Fruit fly (Drosophila melanogaster) whole organism, embryonic: ENCODE measurements around the gene trr.

Experiments
- CG10959 ChIP-seq: fragments of 200-800 bp; sonication (Bioruptor generic); IDR thresholded peaks from 2 replicates; pipeline ENCODE4 v1.3.6; 2022; ENCODE audit warnings: missing biosample characterization, missing genetic modification characterization
- CG11093 ChIP-seq: fragments of 200-800 bp; sonication (Bioruptor generic); IDR thresholded peaks from 3 replicates; pipeline ENCODE4 v1.3.6; 2022; ENCODE audit warnings: missing biosample characterization, missing genetic modification characterization
- CG13123 ChIP-seq: fragments of 200-800 bp; sonication (Bioruptor generic); optimal IDR thresholded peaks from 2 replicates; lab custom pipeline; 2016; ENCODE audit warnings: missing biosample characterization, missing genetic modification characterization
- CG13624 ChIP-seq: fragments of 200-800 bp; sonication (Bioruptor generic); optimal IDR thresholded peaks from 2 replicates; lab custom pipeline; 2016; ENCODE audit warnings: missing biosample characterization, missing genetic modification characterization
- CG1603 ChIP-seq: fragments of 200-800 bp; sonication (Bioruptor generic); optimal IDR thresholded peaks from 2 replicates; lab custom pipeline; 2019; ENCODE audit warnings: missing biosample characterization, mild to moderate bottlenecking, missing genetic modification characterization, moderate library complexity
- CG17829 ChIP-seq: fragments of 200-800 bp; optimal IDR thresholded peaks from 2 replicates; lab custom pipeline; 2019; ENCODE audit warnings: missing biosample characterization, mild to moderate bottlenecking, missing genetic modification characterization, moderate library complexity
- CG30020 ChIP-seq: fragments of 200-800 bp; optimal IDR thresholded peaks from 2 replicates; lab custom pipeline; 2019; ENCODE audit warnings: missing biosample characterization, mild to moderate bottlenecking, missing genetic modification characterization, moderate library complexity
- CG3065 ChIP-seq: fragments of 200-800 bp; sonication (Bioruptor generic); optimal IDR thresholded peaks from 2 replicates; lab custom pipeline; 2016; ENCODE audit warnings: missing biosample characterization, missing genetic modification characterization
- CG4404 ChIP-seq: fragments of 200-800 bp; sonication (Bioruptor generic); IDR thresholded peaks from 2 replicates; pipeline ENCODE4 v1.3.6; 2022; ENCODE audit warnings: missing biosample characterization, missing genetic modification characterization
- CG4707 ChIP-seq: fragments of 200-800 bp; sonication (Bioruptor generic); optimal IDR thresholded peaks from 2 replicates; lab custom pipeline; 2018; ENCODE audit warnings: missing biosample characterization, mild to moderate bottlenecking, missing genetic modification characterization, moderate library complexity
- CG4854 ChIP-seq: fragments of 200-800 bp; sonication (Bioruptor generic); optimal IDR thresholded peaks from 2 replicates; lab custom pipeline; 2016; ENCODE audit warnings: missing biosample characterization, missing genetic modification characterization, inconsistent platforms
- CG8281 ChIP-seq: fragments of 200-800 bp; sonication (Bioruptor generic); optimal IDR thresholded peaks from 2 replicates; lab custom pipeline; 2018; ENCODE audit warnings: missing biosample characterization, mild to moderate bottlenecking, missing genetic modification characterization, moderate library complexity
- CG8924 ChIP-seq: fragments of 200-800 bp; optimal IDR thresholded peaks from 3 replicates; lab custom pipeline; 2019; ENCODE audit warnings: missing biosample characterization, mild to moderate bottlenecking, missing genetic modification characterization, moderate library complexity
- CG9437 ChIP-seq: fragments of 200-800 bp; sonication (Bioruptor generic); optimal IDR thresholded peaks from 2 replicates; lab custom pipeline; 2018; ENCODE audit warnings: missing biosample characterization, mild to moderate bottlenecking, missing genetic modification characterization
- CG9609 ChIP-seq: fragments of 200-800 bp; sonication (Bioruptor generic); optimal IDR thresholded peaks from 3 replicates; lab custom pipeline; 2016; ENCODE audit warnings: missing biosample characterization, missing genetic modification characterization
- D ChIP-seq, 2 experiments: fragments of 200-800 bp in 1 of 2; fragments of >200 bp in 1 of 2; sonication (Bioruptor generic) in 1 of 2; optimal IDR thresholded peaks; 2 replicates in 1 of 2; 3 replicates in 1 of 2; lab custom pipeline; 2017; ENCODE audit warnings: mild to moderate bottlenecking in 1 of 2, missing biosample characterization in 1 of 2, missing genetic modification characterization in 1 of 2, missing genetic modification reagents in 1 of 2
- Deaf1 ChIP-seq: fragments of 200-800 bp; optimal IDR thresholded peaks from 3 replicates; lab custom pipeline; 2019; ENCODE audit warnings: missing biosample characterization, mild to moderate bottlenecking, missing genetic modification characterization, moderate library complexity
- Doc2 ChIP-seq: fragments of 200-800 bp; sonication (Bioruptor generic); IDR thresholded peaks from 2 replicates; pipeline ENCODE4 v1.3.6; 2022; ENCODE audit warnings: missing biosample characterization, missing genetic modification characterization
- GATAe ChIP-seq: fragments of 200-800 bp; sonication (Bioruptor generic); conservative IDR thresholded peaks from 2 replicates; pipeline ENCODE4 v1.3.6; 2022; ENCODE audit warnings: missing biosample characterization, missing genetic modification characterization
- HHEX ChIP-seq: fragments of 200-800 bp; sonication (Bioruptor generic); optimal IDR thresholded peaks from 3 replicates; lab custom pipeline; 2017; ENCODE audit warnings: missing biosample characterization, mild to moderate bottlenecking, missing genetic modification characterization, missing genetic modification reagents
- Hand ChIP-seq: fragments of 200-800 bp; sonication (Bioruptor generic); optimal IDR thresholded peaks from 2 replicates; lab custom pipeline; 2017; ENCODE audit warnings: mild to moderate bottlenecking, missing biosample characterization, missing genetic modification reagents, missing genetic modification characterization
- Hsf ChIP-seq: fragments of 200-800 bp; sonication (Bioruptor generic); optimal IDR thresholded peaks from 3 replicates; lab custom pipeline; 2016; ENCODE audit warnings: missing biosample characterization, missing genetic modification characterization
- Mad ChIP-seq: fragments of 200-800 bp; sonication (Bioruptor generic); optimal IDR thresholded peaks from 2 replicates; lab custom pipeline; 2016; ENCODE audit warnings: missing biosample characterization, missing genetic modification characterization
- Six4 ChIP-seq: fragments of 200-800 bp; sonication (Bioruptor generic); optimal IDR thresholded peaks from 2 replicates; lab custom pipeline; 2016; ENCODE audit warnings: missing biosample characterization, missing genetic modification characterization
- Sox100B ChIP-seq: fragments of 200-800 bp; sonication (Bioruptor generic); optimal IDR thresholded peaks from 3 replicates; lab custom pipeline; 2018; ENCODE audit warnings: missing biosample characterization, mild to moderate bottlenecking, missing genetic modification characterization
- ab ChIP-seq: fragments of 200-800 bp; sonication (Bioruptor generic); optimal IDR thresholded peaks from 2 replicates; lab custom pipeline; 2016; ENCODE audit warnings: missing biosample characterization, missing genetic modification characterization
- ap ChIP-seq: fragments of 200-800 bp; sonication (Bioruptor generic); IDR thresholded peaks from 2 replicates; pipeline ENCODE4 v1.3.6; 2022; ENCODE audit warnings: missing biosample characterization, missing genetic modification characterization
- crol ChIP-seq: fragments of 200-800 bp; sonication (Bioruptor generic); IDR thresholded peaks from 2 replicates; pipeline ENCODE4 v1.3.6; 2022; ENCODE audit warnings: missing biosample characterization, missing genetic modification characterization
- danr ChIP-seq: fragments of 200-800 bp; sonication (Bioruptor generic); IDR thresholded peaks from 2 replicates; pipeline ENCODE4 v1.3.6; 2022; ENCODE audit warnings: missing biosample characterization, missing genetic modification characterization
- esg ChIP-seq: fragments of 200-800 bp; sonication (Bioruptor generic); conservative IDR thresholded peaks from 2 replicates; pipeline ENCODE4 v1.3.6; 2022; ENCODE audit warnings: missing biosample characterization, missing genetic modification characterization
- fd102C ChIP-seq: fragments of 200-800 bp; sonication (Bioruptor generic); optimal IDR thresholded peaks from 2 replicates; lab custom pipeline; 2018; ENCODE audit warnings: missing biosample characterization, mild to moderate bottlenecking, missing genetic modification characterization, moderate library complexity
- hb ChIP-seq: fragments of 200-800 bp; sonication (Bioruptor generic); IDR thresholded peaks from 3 replicates; pipeline ENCODE4 v1.3.6; 2022; ENCODE audit warnings: missing biosample characterization, missing genetic modification characterization; ENCODE audit not compliant: partially characterized antibody
- insv ChIP-seq, 2 experiments: fragments of 200-800 bp; sonication (Bioruptor generic); optimal IDR thresholded peaks; 3 replicates each; lab custom pipeline; 2016 to 2018; ENCODE audit warnings: missing biosample characterization in 2 of 2, missing genetic modification characterization in 2 of 2
- kni ChIP-seq: fragments of 200-800 bp; sonication (Bioruptor generic); optimal IDR thresholded peaks from 3 replicates; lab custom pipeline; 2017; ENCODE audit warnings: mild to moderate bottlenecking, missing biosample characterization, missing genetic modification reagents, missing genetic modification characterization
- lmd ChIP-seq: fragments of 200-800 bp; sonication (Bioruptor generic); IDR thresholded peaks from 2 replicates; pipeline ENCODE4 v1.3.6; 2022; ENCODE audit warnings: missing biosample characterization, missing genetic modification characterization
- lola ChIP-seq, 3 experiments: fragments of >200 bp in 2 of 3; fragments of 200-800 bp in 1 of 3; sonication (Bioruptor generic) in 1 of 3; optimal IDR thresholded peaks; 2 replicates each; lab custom pipeline; 2017 to 2019; ENCODE audit warnings: missing biosample characterization in 3 of 3, missing genetic modification characterization in 3 of 3, mild to moderate bottlenecking in 1 of 3, moderate library complexity in 1 of 3
- luna ChIP-seq: fragments of 200-800 bp; sonication (Bioruptor generic); optimal IDR thresholded peaks from 2 replicates; lab custom pipeline; 2016; ENCODE audit warnings: missing biosample characterization, missing genetic modification characterization
- mam ChIP-seq: fragments of 200-800 bp; sonication (Bioruptor generic); optimal IDR thresholded peaks from 3 replicates; lab custom pipeline; 2016; ENCODE audit warnings: missing biosample characterization, missing genetic modification characterization
- mld ChIP-seq: fragments of 200-800 bp; sonication (Bioruptor generic); IDR thresholded peaks from 3 replicates; pipeline ENCODE4 v1.3.6; 2022; ENCODE audit warnings: missing biosample characterization, missing genetic modification characterization; ENCODE audit not compliant: partially characterized antibody
- nau ChIP-seq: fragments of 200-800 bp; sonication (Bioruptor generic); optimal IDR thresholded peaks from 3 replicates; lab custom pipeline; 2017; ENCODE audit warnings: missing biosample characterization, mild to moderate bottlenecking, missing genetic modification characterization, missing genetic modification reagents
- odd ChIP-seq: fragments of 200-800 bp; sonication (Bioruptor generic); optimal IDR thresholded peaks from 2 replicates; lab custom pipeline; 2017; ENCODE audit warnings: missing biosample characterization, mild to moderate bottlenecking, missing genetic modification characterization
- pan ChIP-seq, 4 experiments: fragments of >200 bp in 3 of 4; fragments of 200-800 bp in 1 of 4; sonication (Bioruptor generic) in 1 of 4; optimal IDR thresholded peaks in 3 of 4; IDR thresholded peaks in 1 of 4; 2 replicates each; pipeline versions ENCODE4 v1.3.6 to Lab custom; 2017 to 2022; ENCODE audit warnings: missing biosample characterization in 2 of 4, missing genetic modification characterization in 2 of 4, mixed read lengths in 1 of 4
- pho ChIP-seq: fragments of 200-800 bp; sonication (Bioruptor generic); optimal IDR thresholded peaks from 2 replicates; lab custom pipeline; 2016; ENCODE audit warnings: missing biosample characterization, missing genetic modification characterization
- pros ChIP-seq: fragments of 200-800 bp; sonication (Bioruptor generic); optimal IDR thresholded peaks from 3 replicates; lab custom pipeline; 2019; ENCODE audit warnings: missing biosample characterization, mild to moderate bottlenecking, missing genetic modification characterization, moderate library complexity
- ranshi ChIP-seq: fragments of 200-800 bp; sonication (Bioruptor generic); IDR thresholded peaks from 2 replicates; pipeline ENCODE4 v1.3.6; 2022; ENCODE audit warnings: missing biosample characterization, missing genetic modification characterization
- sima ChIP-seq: fragments of 200-800 bp; sonication (Bioruptor generic); optimal IDR thresholded peaks from 2 replicates; lab custom pipeline; 2016; ENCODE audit warnings: missing biosample characterization, missing genetic modification characterization
- sisA ChIP-seq: fragments of 200-800 bp; sonication (Bioruptor generic); IDR thresholded peaks from 2 replicates; pipeline ENCODE4 v1.3.6; 2022; ENCODE audit warnings: missing biosample characterization, missing genetic modification characterization
- vvl ChIP-seq: fragments of 200-800 bp; sonication (Bioruptor generic); IDR thresholded peaks from 2 replicates; pipeline ENCODE4 v1.3.6; 2022; ENCODE audit warnings: missing biosample characterization, missing genetic modification characterization
- yki ChIP-seq: fragments of >200 bp; optimal IDR thresholded peaks from 3 replicates; lab custom pipeline; 2018

Gene trr

dm6 chrX:1879606-1880110, 10.1 kb downstream of the trr start, which contains the start of gene CG14818 (continued):
- peak in 1 of 3 experiments; percentile 46 for TF ChIP-seq lola (GFP tag; optimal IDR thresholded peaks at IDR 0.05; lab: Kevin White, UChicago)
- TF ChIP-seq HHEX (GFP tag; lab: Kevin White, UChicago) = peak; percentile 34
- peak; percentile 48 for TF ChIP-seq Hand (GFP tag; lab: Kevin White, UChicago)
- TF ChIP-seq CG1603 (tag; lab: Kevin White, UChicago) = peak; percentile 63
- TF ChIP-seq CG4404 (GFP tag; lab: Robert Waterston, UW) = peak; percentile 69
- TF ChIP-seq vvl = peak; percentile 74
- TF ChIP-seq D (optimal IDR thresholded peaks at IDR 0.05; lab: Kevin White, UChicago) = no peak
- TF ChIP-seq D (GFP tag; optimal IDR thresholded peaks at IDR 0.05; lab: Kevin White, UChicago) = peak; percentile 12
- TF ChIP-seq Hsf = peak; percentile 49
- no peak for TF ChIP-seq Deaf1
- peak; percentile 15 for TF ChIP-seq Six4 (GFP tag; lab: Kevin White, UChicago)
- TF ChIP-seq pan (optimal IDR thresholded peaks at IDR 0.05; lab: Kevin White, UChicago) = no peak
- peak in 1 of 2 experiments; percentile 73 for TF ChIP-seq pan (GFP tag; optimal IDR thresholded peaks at IDR 0.05 in 1 of 2, IDR thresholded peaks at IDR 0.05 in 1 of 2)
- peak; percentile 41 for TF ChIP-seq pho
- peak; percentile 33; the same call in 1 of the 2 replicates for TF ChIP-seq CG10959 (GFP tag; lab: Robert Waterston, UW)
- TF ChIP-seq fd102C (GFP tag; lab: Kevin White, UChicago) = no peak
- TF ChIP-seq CG11093 = 0 out of 3 replicates have a peak, but pooled peaks have one; percentile 41
- no peak for TF ChIP-seq Sox100B (GFP tag; lab: Kevin White, UChicago)
- peak; percentile 47 for TF ChIP-seq CG13624 (GFP tag; lab: Kevin White, UChicago)
- TF ChIP-seq ap (GFP tag; lab: Robert Waterston, UW) = 0 out of 2 replicates have a peak, but pooled peaks have one; percentile 9
- no peak for TF ChIP-seq Doc2 (GFP tag; lab: Robert Waterston, UW)
- peak; percentile 31 for TF ChIP-seq CG17829 (tag; lab: Kevin White, UChicago)
- TF ChIP-seq odd (GFP tag; lab: Kevin White, UChicago) = no peak
- TF ChIP-seq insv (GFP tag; optimal IDR thresholded peaks at IDR 0.05; lab: Kevin White, UChicago) = peak in 1 of 2 experiments; percentile 81
- no peak for TF ChIP-seq CG3065 (GFP tag; lab: Kevin White, UChicago)
- no peak for TF ChIP-seq CG13123 (GFP tag; lab: Kevin White, UChicago)
- TF ChIP-seq yki (lab: Kevin White, UChicago) = no peak
- no peak for TF ChIP-seq kni (GFP tag; lab: Kevin White, UChicago)
- peak; percentile 6 for TF ChIP-seq CG8924 (tag; lab: Kevin White, UChicago)
- peak; percentile 81 for TF ChIP-seq mam (GFP tag; lab: Kevin White, UChicago)
- TF ChIP-seq CG30020 = no peak
- peak; percentile 66 for TF ChIP-seq hb
- peak; percentile 60; the same call in 1 of the 2 replicates for TF ChIP-seq ranshi (GFP tag; lab: Robert Waterston, UW)
- no peak for TF ChIP-seq GATAe (GFP tag; lab: Robert Waterston, UW)
- no peak for TF ChIP-seq crol (GFP tag; lab: Robert Waterston, UW)
- peak; percentile 38; the same call in 1 of the 2 replicates for TF ChIP-seq danr
- peak; percentile 25 for TF ChIP-seq luna (GFP tag; lab: Kevin White, UChicago)
- no peak for TF ChIP-seq sima
- TF ChIP-seq lmd (GFP tag; lab: Robert Waterston, UW) = peak; percentile 72
- TF ChIP-seq ab (GFP tag; lab: Kevin White, UChicago) = peak; percentile 53
- peak; percentile 64 for TF ChIP-seq CG9609 (GFP tag; lab: Kevin White, UChicago)
- TF ChIP-seq CG4854 (GFP tag; lab: Kevin White, UChicago) = no peak
- TF ChIP-seq CG4707 (GFP tag; lab: Kevin White, UChicago) = peak; percentile 30
- TF ChIP-seq esg (GFP tag; lab: Robert Waterston, UW) = peak; percentile 31; the same call in 1 of the 2 replicates
- TF ChIP-seq sisA (GFP tag; lab: Robert Waterston, UW) = peak; percentile 52
- no peak for TF ChIP-seq pros
- peak; percentile 53 for TF ChIP-seq Mad
- TF ChIP-seq CG9437 (GFP tag; lab: Kevin White, UChicago) = peak; percentile 83
- TF ChIP-seq mld (GFP tag; lab: Robert Waterston, UW) = peak; percentile 57; the same call in 1 of the 3 replicates
- no peak for TF ChIP-seq nau
- TF ChIP-seq CG8281 = no peak
